Worm (Caenorhabditis elegans): ENCODE measurements around the gene mdt-11.
A peak's percentile ranks its signal among the peaks of the same experiment; 100 is the strongest.

The mdt-11 gene

DNA sequence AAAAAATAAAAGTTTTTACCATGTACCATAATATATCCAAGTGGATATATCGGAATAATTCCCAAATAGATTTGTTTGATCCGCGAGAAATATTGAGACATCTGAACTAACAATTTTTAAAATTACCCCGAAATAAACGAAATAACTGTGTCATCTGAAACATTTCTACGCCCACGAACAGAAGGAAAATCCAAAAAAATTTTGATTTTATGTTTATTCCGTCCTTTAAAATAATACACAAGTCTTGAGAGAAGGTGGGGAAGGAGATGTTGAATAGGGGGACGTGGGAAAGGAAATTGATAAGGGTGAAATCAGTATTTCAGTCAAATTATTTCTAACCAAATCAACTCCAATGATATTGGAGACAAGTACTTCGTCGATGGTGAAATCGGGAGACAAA lies 12.3 kb upstream of the mdt-11 start, which contains the start of gene R144.11:
Gene R144.11, minus strand, starts transcription at position 101 of the 400 bp plus-strand sequence.
- TF ChIP-seq bed-3 (GFP tag; optimal IDR thresholded peaks at IDR 0.05) (no peak), ceh-83 (GFP tag; optimal IDR thresholded peaks at IDR 0.05) (no peak), unc-39 (tag; optimal IDR thresholded peaks at IDR 0.05) (no peak), lsy-2 (tag; optimal IDR thresholded peaks at IDR 0.05) (no peak), tbx-8 (GFP tag; optimal IDR thresholded peaks at IDR 0.05) (no peak), nhr-237 (tag; optimal IDR thresholded peaks at IDR 0.05) (no peak), drap-1 (GFP tag; optimal IDR thresholded peaks at IDR 0.05) (no peak), flh-1 (GFP tag; optimal IDR thresholded peaks at IDR 0.05) (no peak), lin-13 (tag; optimal IDR thresholded peaks at IDR 0.05) (no peak), snpc-4 (tag; optimal IDR thresholded peaks at IDR 0.05) (no peak), ceh-43 (GFP tag; optimal IDR thresholded peaks at IDR 0.05) (no peak), mep-1 (tag; optimal IDR thresholded peaks at IDR 0.05) (no peak), nhr-2 (tag; optimal IDR thresholded peaks at IDR 0.05) (no peak), elt-3 (tag; optimal IDR thresholded peaks at IDR 0.05) (no peak), pha-4 (tag; optimal IDR thresholded peaks at IDR 0.05) (no peak), hlh-1 (tag; optimal IDR thresholded peaks at IDR 0.05) (no peak)

DNA sequence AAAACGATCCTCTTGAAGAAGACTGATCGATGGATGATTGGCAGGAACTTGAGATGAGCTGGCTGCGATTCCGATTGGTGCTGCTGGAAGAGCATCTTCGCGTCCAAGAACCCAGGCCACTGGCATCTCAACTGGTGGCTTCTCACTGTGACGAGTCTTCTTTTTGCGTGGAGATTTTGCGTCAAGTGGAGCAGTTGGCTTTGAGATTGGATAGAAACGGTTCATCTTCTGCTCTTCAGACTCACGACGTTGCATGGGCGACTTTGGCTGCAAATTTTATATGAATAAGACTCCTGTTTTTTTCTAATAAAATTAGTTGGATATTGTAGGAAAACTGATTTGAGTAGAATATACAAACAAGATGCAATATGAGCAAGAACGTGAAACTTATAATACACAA lies 10.3 kb upstream of the mdt-11 start:
- no peak for TF ChIP-seq cnd-1 (tag; optimal IDR thresholded peaks at IDR 0.05)
- no peak for TF ChIP-seq lin-13 (tag; optimal IDR thresholded peaks at IDR 0.05)
- no peak for TF ChIP-seq ces-1 (GFP tag; optimal IDR thresholded peaks at IDR 0.05)
- no peak for TF ChIP-seq unc-62 (GFP tag; optimal IDR thresholded peaks at IDR 0.05)
- no peak for TF ChIP-seq sem-2 (GFP tag; optimal IDR thresholded peaks at IDR 0.05)
- TF ChIP-seq sptf-1 (tag; optimal IDR thresholded peaks at IDR 0.05), result no peak
- TF ChIP-seq nhr-2 (tag; optimal IDR thresholded peaks at IDR 0.05), result no peak
- TF ChIP-seq elt-3 (tag; optimal IDR thresholded peaks at IDR 0.05), result no peak
- no peak for TF ChIP-seq nhr-12 (tag; optimal IDR thresholded peaks at IDR 0.05)
- no peak for TF ChIP-seq ceh-43 (GFP tag; optimal IDR thresholded peaks at IDR 0.05)
- TF ChIP-seq ceh-83 (GFP tag; optimal IDR thresholded peaks at IDR 0.05), result no peak
- no peak for TF ChIP-seq lsy-2 (tag; optimal IDR thresholded peaks at IDR 0.05)
- TF ChIP-seq snpc-4 (tag; optimal IDR thresholded peaks at IDR 0.05), result no peak
- no peak for TF ChIP-seq hlh-1 (tag; optimal IDR thresholded peaks at IDR 0.05)
- TF ChIP-seq mls-2 (tag; optimal IDR thresholded peaks at IDR 0.05), result no peak
- TF ChIP-seq elt-1 (tag; optimal IDR thresholded peaks at IDR 0.05; ENCODE audit: borderline replicate concordance, insufficient read depth), result no peak

DNA sequence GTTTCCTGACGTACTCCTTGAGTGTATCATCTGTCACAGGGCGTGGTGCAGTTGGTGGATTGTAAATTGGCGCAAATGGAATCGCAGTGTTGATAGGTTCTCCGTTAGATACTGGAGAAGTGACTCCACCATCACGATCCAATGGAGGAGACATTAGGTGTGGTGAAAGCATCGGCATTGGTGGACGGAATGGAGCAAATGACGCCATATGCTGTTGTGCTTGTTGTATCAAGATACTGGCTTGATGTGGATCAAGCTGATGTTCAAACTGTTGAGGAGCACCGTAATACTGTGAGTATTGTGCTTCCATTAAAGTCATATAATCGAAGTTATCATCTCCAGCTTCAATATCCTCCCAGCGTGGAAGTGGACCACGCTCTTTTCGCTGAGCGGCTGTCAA lies 8.6 kb upstream of the mdt-11 start:
- TF ChIP-seq mep-1 (tag; optimal IDR thresholded peaks at IDR 0.05), result no peak
- TF ChIP-seq mls-2 (tag; optimal IDR thresholded peaks at IDR 0.05), result no peak
- no peak for TF ChIP-seq blmp-1 (tag; optimal IDR thresholded peaks at IDR 0.05)
- TF ChIP-seq nhr-237 (tag; optimal IDR thresholded peaks at IDR 0.05), result no peak
- TF ChIP-seq ham-2 (GFP tag; optimal IDR thresholded peaks at IDR 0.05), result no peak
- no peak for TF ChIP-seq unc-120 (tag; optimal IDR thresholded peaks at IDR 0.05; ENCODE audit: poor library complexity, severe bottlenecking)
- no peak for TF ChIP-seq nhr-28 (tag; optimal IDR thresholded peaks at IDR 0.05)
- TF ChIP-seq pha-4 (tag; optimal IDR thresholded peaks at IDR 0.05), result no peak
- TF ChIP-seq unc-39 (tag; optimal IDR thresholded peaks at IDR 0.05), result no peak
- TF ChIP-seq cnd-1 (tag; optimal IDR thresholded peaks at IDR 0.05), result no peak
- no peak for TF ChIP-seq tbx-8 (GFP tag; optimal IDR thresholded peaks at IDR 0.05)
- no peak for TF ChIP-seq unc-62 (GFP tag; optimal IDR thresholded peaks at IDR 0.05)
- no peak for TF ChIP-seq mab-5 (tag; optimal IDR thresholded peaks at IDR 0.05)
- TF ChIP-seq sem-2 (GFP tag; optimal IDR thresholded peaks at IDR 0.05), result no peak
- TF ChIP-seq nhr-76 (tag; optimal IDR thresholded peaks at IDR 0.05), result no peak
- TF ChIP-seq drap-1 (GFP tag; optimal IDR thresholded peaks at IDR 0.05), result no peak
- no peak for TF ChIP-seq M03D4.4 (tag; optimal IDR thresholded peaks at IDR 0.05)

DNA sequence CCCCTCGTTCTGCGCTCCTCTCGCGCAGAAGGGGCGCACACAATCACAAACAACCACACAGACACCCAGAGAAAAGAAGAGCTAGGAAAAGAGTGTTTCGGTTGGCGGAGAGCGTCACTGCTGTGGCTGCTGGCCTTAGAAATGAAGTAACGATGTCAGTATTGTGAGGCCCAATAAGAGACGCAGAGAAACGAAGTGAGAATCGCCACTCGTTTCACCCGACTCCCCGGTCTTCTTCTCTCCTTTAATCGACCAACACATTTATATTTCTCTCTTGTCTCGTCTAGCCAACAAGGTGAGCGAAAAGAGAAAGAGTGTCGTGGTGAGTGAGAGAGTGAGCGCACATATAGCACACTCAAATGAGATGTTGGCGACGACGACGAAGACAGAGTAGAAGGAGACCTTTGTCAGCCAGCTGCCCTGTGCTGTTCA lies 7.1 kb upstream of the mdt-11 start:
- no peak for TF ChIP-seq nhr-76 (tag; optimal IDR thresholded peaks at IDR 0.05)
- TF ChIP-seq ceh-43 (GFP tag; optimal IDR thresholded peaks at IDR 0.05), result peak; percentile 3
- no peak for TF ChIP-seq sem-2 (GFP tag; optimal IDR thresholded peaks at IDR 0.05)
- TF ChIP-seq snpc-4 (tag; optimal IDR thresholded peaks at IDR 0.05), result no peak
- no peak for TF ChIP-seq lin-32 (GFP tag; optimal IDR thresholded peaks at IDR 0.05)
- peak; percentile 97 for TF ChIP-seq ces-1 (GFP tag; optimal IDR thresholded peaks at IDR 0.05)
- peak; percentile 88 for TF ChIP-seq ham-2 (GFP tag; optimal IDR thresholded peaks at IDR 0.05)
- TF ChIP-seq tbx-8 (GFP tag; optimal IDR thresholded peaks at IDR 0.05), result peak; percentile 7
- peak; percentile 52 for TF ChIP-seq sptf-1 (tag; optimal IDR thresholded peaks at IDR 0.05)
- peak; percentile 68 for TF ChIP-seq cnd-1 (tag; optimal IDR thresholded peaks at IDR 0.05)
- TF ChIP-seq flh-1 (GFP tag; optimal IDR thresholded peaks at IDR 0.05), result no peak
- peak; percentile 94 for TF ChIP-seq unc-62 (GFP tag; optimal IDR thresholded peaks at IDR 0.05)
- peak; percentile 26 for TF ChIP-seq blmp-1 (tag; optimal IDR thresholded peaks at IDR 0.05)
- TF ChIP-seq bed-3 (GFP tag; optimal IDR thresholded peaks at IDR 0.05), result no peak
- TF ChIP-seq drap-1 (GFP tag; optimal IDR thresholded peaks at IDR 0.05), result peak; percentile 77
- TF ChIP-seq mls-2 (tag; optimal IDR thresholded peaks at IDR 0.05), result peak; percentile 84
- TF ChIP-seq ztf-11 (tag; optimal IDR thresholded peaks at IDR 0.05), result peak; percentile 78
- TF ChIP-seq M03D4.4 (tag; optimal IDR thresholded peaks at IDR 0.05), result peak; percentile 67
- no peak for TF ChIP-seq unc-39 (tag; optimal IDR thresholded peaks at IDR 0.05)
- TF ChIP-seq nhr-28 (tag; optimal IDR thresholded peaks at IDR 0.05), result no peak
- no peak for TF ChIP-seq nhr-12 (tag; optimal IDR thresholded peaks at IDR 0.05)
- TF ChIP-seq nhr-2 (tag; optimal IDR thresholded peaks at IDR 0.05), result peak; percentile 61
- TF ChIP-seq zip-8 (tag; optimal IDR thresholded peaks at IDR 0.05), result peak; percentile 2
- peak; percentile 89 for TF ChIP-seq mep-1 (tag; optimal IDR thresholded peaks at IDR 0.05)
- TF ChIP-seq ceh-39 (tag; optimal IDR thresholded peaks at IDR 0.05), result peak; percentile 72
- TF ChIP-seq ceh-83 (GFP tag; optimal IDR thresholded peaks at IDR 0.05), result no peak
- TF ChIP-seq nhr-237 (tag; optimal IDR thresholded peaks at IDR 0.05), result peak; percentile 63
- TF ChIP-seq elt-3 (tag; optimal IDR thresholded peaks at IDR 0.05), result no peak
- no peak for TF ChIP-seq mab-5 (tag; optimal IDR thresholded peaks at IDR 0.05)
- peak; percentile 47 for TF ChIP-seq pha-4 (tag; optimal IDR thresholded peaks at IDR 0.05)
- peak; percentile 69 for TF ChIP-seq lsy-2 (tag; optimal IDR thresholded peaks at IDR 0.05)
- peak; percentile 16 for TF ChIP-seq lin-13 (tag; optimal IDR thresholded peaks at IDR 0.05)
- TF ChIP-seq hlh-1 (tag; optimal IDR thresholded peaks at IDR 0.05), result peak; percentile 74
- no peak for TF ChIP-seq elt-1 (tag; optimal IDR thresholded peaks at IDR 0.05; ENCODE audit: borderline replicate concordance, insufficient read depth)
- peak; percentile 97 for TF ChIP-seq unc-120 (tag; optimal IDR thresholded peaks at IDR 0.05; ENCODE audit: poor library complexity, severe bottlenecking)

Data from whole organism, mixed stage, embryonic.